Fruit fly (Drosophila melanogaster) whole organism, embryonic: ENCODE data around the gene CG18545.

ENCODE experiments used
- BEAF-32 ChIP-seq: fragments of 200-800 bp; sonication (Bioruptor generic); optimal IDR thresholded peaks from 3 replicates; lab custom pipeline; 2017; ENCODE audit warnings: missing biosample characterization, missing genetic modification characterization, mild to moderate bottlenecking, moderate library complexity, missing genetic modification reagents
- CG13123 ChIP-seq: fragments of 200-800 bp; sonication (Bioruptor generic); optimal IDR thresholded peaks from 2 replicates; lab custom pipeline; 2016; ENCODE audit warnings: missing biosample characterization, missing genetic modification characterization
- CG14441 ChIP-seq: fragments of 200-800 bp; sonication (Bioruptor generic); IDR thresholded peaks from 2 replicates; pipeline ENCODE4 v1.3.6; 2022; ENCODE audit warnings: missing biosample characterization, missing genetic modification characterization
- CG2712 ChIP-seq: fragments of 200-800 bp; optimal IDR thresholded peaks from 3 replicates; lab custom pipeline; 2019; ENCODE audit warnings: missing biosample characterization, mild to moderate bottlenecking, missing genetic modification characterization, moderate library complexity
- CG32767 ChIP-seq: fragments of 200-800 bp; sonication (Bioruptor generic); IDR thresholded peaks from 2 replicates; pipeline ENCODE4 v1.3.6; 2022; ENCODE audit warnings: missing biosample characterization, missing genetic modification characterization
- Six4 ChIP-seq: fragments of 200-800 bp; sonication (Bioruptor generic); optimal IDR thresholded peaks from 2 replicates; lab custom pipeline; 2016; ENCODE audit warnings: missing biosample characterization, missing genetic modification characterization
- nom ChIP-seq: fragments of 200-800 bp; sonication (Bioruptor generic); optimal IDR thresholded peaks from 2 replicates; lab custom pipeline; 2017; ENCODE audit warnings: missing biosample characterization, missing genetic modification characterization, mild to moderate bottlenecking, moderate library complexity, missing genetic modification reagents

dm6 chr3R:10378989-10379388 is 38.2 kb downstream of the CG18545 start:
- no peak for TF ChIP-seq nom (GFP tag; lab: Kevin White, UChicago)
- no peak for TF ChIP-seq CG14441 (GFP tag; lab: Robert Waterston, UW)
- no peak for TF ChIP-seq Six4 (GFP tag; lab: Kevin White, UChicago)
- no peak for TF ChIP-seq CG32767 (GFP tag; lab: Robert Waterston, UW)
- TF ChIP-seq CG2712 (tag; lab: Kevin White, UChicago): no peak
- no peak for TF ChIP-seq CG13123 (GFP tag; lab: Kevin White, UChicago)
- no peak for TF ChIP-seq BEAF-32
